Fruit fly (Drosophila melanogaster) whole organism, pupa: ENCODE data around the gene pot.

Experiments
- CG14655 ChIP-seq: fragments of 200-800 bp; sonication (Bioruptor generic); optimal IDR thresholded peaks from 3 replicates; lab custom pipeline; 2017; ENCODE audit warnings: mild to moderate bottlenecking, missing biosample characterization, missing genetic modification reagents, missing genetic modification characterization
- CG17806 ChIP-seq: fragments of 200-800 bp; sonication (Bioruptor generic); optimal IDR thresholded peaks from 2 replicates; lab custom pipeline; 2018; ENCODE audit warnings: missing biosample characterization, mild to moderate bottlenecking, missing genetic modification characterization, moderate library complexity

- no peak for TF ChIP-seq CG14655
- no peak for TF ChIP-seq CG17806 (tag; lab: Kevin White, UChicago)
Measured at dm6 chrX:11888142-11888541, 28.9 kb downstream of the pot start, which contains the start of gene CG1840.
